Worm (Caenorhabditis elegans) whole organism, L4 larva: ENCODE data around the gene mdt-30.

Source experiments
- T26A8.4 ChIP-seq: fragments of 200-800 bp; sonication (Bioruptor generic); IDR thresholded peaks from 2 replicates; pipeline ENCODE4 v1.3.6; 2022; ENCODE audit warnings: missing genetic modification characterization, missing compliant biosample characterization
- Y105C5A.15 ChIP-seq: fragments of 200-800 bp; sonication (Bioruptor generic); IDR thresholded peaks from 2 replicates; pipeline ENCODE4 v1.3.6; 2022; ENCODE audit warnings: missing genetic modification characterization, missing compliant biosample characterization
- Y75B8A.6 ChIP-seq: fragments of 200-800 bp; sonication (Bioruptor generic); IDR thresholded peaks from 2 replicates; pipeline ENCODE4 v1.3.6; 2022; ENCODE audit warnings: missing genetic modification reagents, missing genetic modification characterization, missing compliant biosample characterization
- ama-1 ChIP-seq: fragments of 150-350 bp; optimal IDR thresholded peaks from 2 replicates; lab custom pipeline; 2014; ENCODE audit warnings: inconsistent platforms, mixed read lengths
- arid-1 ChIP-seq: fragments of 200-800 bp; sonication (Bioruptor generic); conservative IDR thresholded peaks from 2 replicates; pipeline ENCODE4 v1.3.6; 2022; ENCODE audit warnings: missing genetic modification reagents, missing genetic modification characterization, missing compliant biosample characterization
- ceh-44 ChIP-seq: fragments of 200-800 bp; sonication (Bioruptor generic); IDR thresholded peaks from 2 replicates; pipeline ENCODE4 v1.3.6; 2022; ENCODE audit warnings: missing genetic modification reagents, missing genetic modification characterization, missing compliant biosample characterization
- daf-19 ChIP-seq: fragments of 200-800 bp; sonication (Bioruptor generic); conservative IDR thresholded peaks from 2 replicates; pipeline ENCODE4 v1.3.6; 2022; ENCODE audit warnings: missing genetic modification characterization, missing compliant biosample characterization
- dmd-6 ChIP-seq: fragments of 200-800 bp; sonication (Bioruptor generic); IDR thresholded peaks from 2 replicates; pipeline ENCODE4 v1.3.6; 2022; ENCODE audit warnings: missing genetic modification reagents, missing genetic modification characterization, missing compliant biosample characterization
- dmd-8 ChIP-seq: fragments of 200-800 bp; sonication (Bioruptor generic); IDR thresholded peaks from 2 replicates; pipeline ENCODE4 v1.3.6; 2022; ENCODE audit warnings: missing genetic modification characterization, missing compliant biosample characterization
- dmd-9 ChIP-seq: fragments of 200-800 bp; sonication (Bioruptor generic); IDR thresholded peaks from 2 replicates; pipeline ENCODE4 v1.3.6; 2022; ENCODE audit warnings: missing genetic modification reagents, missing genetic modification characterization, missing compliant biosample characterization
- dpl-1 ChIP-seq: fragments of 150-350 bp; optimal IDR thresholded peaks from 2 replicates; lab custom pipeline; 2014; ENCODE audit warnings: missing biosample characterization, missing genetic modification reagents, missing genetic modification characterization
- duxl-1 ChIP-seq: sonication (generic microtip); optimal IDR thresholded peaks from 2 replicates; lab custom pipeline; 2016; ENCODE audit warnings: mild to moderate bottlenecking, missing genetic modification characterization, moderate library complexity, missing compliant biosample characterization; ENCODE audit not compliant: poor library complexity
- dve-1 ChIP-seq: sonication (generic microtip); optimal IDR thresholded peaks from 2 replicates; lab custom pipeline; 2017; ENCODE audit warnings: antibody characterized with exemption, mild to moderate bottlenecking, missing genetic modification characterization, missing compliant biosample characterization; ENCODE audit not compliant: insufficient read depth
- egl-43 ChIP-seq: fragments of 200-800 bp; sonication (Bioruptor generic); IDR thresholded peaks from 2 replicates; pipeline ENCODE4 v1.3.6; 2022; ENCODE audit warnings: missing genetic modification reagents, missing genetic modification characterization, missing compliant biosample characterization
- hif-1 ChIP-seq, 2 experiments: sonication (generic microtip); optimal IDR thresholded peaks; 2 replicates each; lab custom pipeline; 2016 to 2017; ENCODE audit warnings: missing compliant biosample characterization in 2 of 2, missing genetic modification characterization in 2 of 2, missing genetic modification reagents in 2 of 2, missing genotype in 2 of 2, mild to moderate bottlenecking in 1 of 2
- hlh-11 ChIP-seq: fragments of 200-800 bp; sonication (Bioruptor generic); optimal IDR thresholded peaks from 2 replicates; lab custom pipeline; 2018; ENCODE audit warnings: mild to moderate bottlenecking, missing genetic modification characterization, missing compliant biosample characterization
- hlh-30 ChIP-seq: sonication (generic microtip); optimal IDR thresholded peaks from 2 replicates; lab custom pipeline; 2017; ENCODE audit warnings: antibody characterized with exemption, mild to moderate bottlenecking, missing genetic modification characterization, missing compliant biosample characterization; ENCODE audit not compliant: insufficient read depth
- lin-1 ChIP-seq: fragments of 200-800 bp; sonication (Bioruptor generic); IDR thresholded peaks from 2 replicates; pipeline ENCODE4 v1.3.6; 2022; ENCODE audit warnings: missing genetic modification reagents, missing genetic modification characterization, missing compliant biosample characterization
- lin-38 ChIP-seq: fragments of 200-800 bp; sonication (Bioruptor generic); IDR thresholded peaks from 2 replicates; pipeline ENCODE4 v1.3.6; 2022; ENCODE audit warnings: missing genetic modification reagents, missing genetic modification characterization, missing compliant biosample characterization
- lir-3 ChIP-seq: sonication (generic microtip); optimal IDR thresholded peaks from 2 replicates; lab custom pipeline; 2016; ENCODE audit warnings: mild to moderate bottlenecking, missing genetic modification characterization, missing compliant biosample characterization
- lsy-2 ChIP-seq, 2 experiments: fragments of 150-350 bp in 1 of 2; sonication (generic microtip) in 1 of 2; optimal IDR thresholded peaks; 2 replicates each; lab custom pipeline; 2014 to 2017; ENCODE audit warnings: missing biosample characterization in 2 of 2, missing genetic modification characterization in 2 of 2
- mdt-29 ChIP-seq: fragments of 200-800 bp; sonication (Bioruptor generic); IDR thresholded peaks from 2 replicates; pipeline ENCODE4 v1.3.6; 2022; ENCODE audit warnings: missing genetic modification reagents, missing genetic modification characterization, missing compliant biosample characterization
- mep-1 ChIP-seq: fragments of 150-350 bp; sonication (generic microtip); optimal IDR thresholded peaks from 3 replicates; lab custom pipeline; 2014; ENCODE audit warnings: missing biosample characterization, missing genetic modification characterization
- mes-2 ChIP-seq: sonication (generic microtip); optimal IDR thresholded peaks from 2 replicates; lab custom pipeline; 2016; ENCODE audit warnings: missing genotype, mild to moderate bottlenecking, missing genetic modification characterization, missing compliant biosample characterization; ENCODE audit not compliant: poor library complexity, severe bottlenecking
- mxl-3 ChIP-seq: fragments of 200-800 bp; sonication (Bioruptor generic); optimal IDR thresholded peaks from 2 replicates; lab custom pipeline; 2018; ENCODE audit warnings: mild to moderate bottlenecking, missing genetic modification characterization, missing compliant biosample characterization
- nhr-102 ChIP-seq: sonication (generic microtip); optimal IDR thresholded peaks from 2 replicates; lab custom pipeline; 2016; ENCODE audit warnings: mild to moderate bottlenecking, missing genetic modification characterization, moderate library complexity, missing compliant biosample characterization
- nhr-25 ChIP-seq: sonication (generic microtip); optimal IDR thresholded peaks from 2 replicates; lab custom pipeline; 2017; ENCODE audit warnings: missing genetic modification characterization, mild to moderate bottlenecking, missing compliant biosample characterization, antibody characterized with exemption, moderate library complexity, borderline replicate concordance; ENCODE audit not compliant: insufficient read depth
- nhr-42 ChIP-seq: fragments of 200-800 bp; sonication (Bioruptor generic); IDR thresholded peaks from 2 replicates; pipeline ENCODE4 v1.3.6; 2022; ENCODE audit warnings: missing genetic modification characterization, missing compliant biosample characterization
- nhr-77 ChIP-seq: fragments of 150-350 bp; optimal IDR thresholded peaks from 2 replicates; lab custom pipeline; 2014; ENCODE audit warnings: missing biosample characterization, missing genetic modification characterization
- pha-4 ChIP-seq, 2 experiments: fragments of 150-350 bp in 1 of 2; fragments of 200-800 bp in 1 of 2; sonication (Bioruptor generic) in 1 of 2; IDR thresholded peaks in 1 of 2; optimal IDR thresholded peaks in 1 of 2; 2 replicates each; pipeline versions ENCODE4 v1.3.6 to Lab custom; 2014 to 2022; ENCODE audit warnings: missing genetic modification characterization in 2 of 2, missing genetic modification reagents in 2 of 2, missing biosample characterization in 1 of 2, missing compliant biosample characterization in 1 of 2
- php-3 ChIP-seq: fragments of 200-800 bp; sonication (Bioruptor generic); IDR thresholded peaks from 2 replicates; pipeline ENCODE4 v1.3.6; 2022; ENCODE audit warnings: missing genetic modification reagents, missing genetic modification characterization, missing compliant biosample characterization
- saeg-2 ChIP-seq: fragments of 200-800 bp; sonication (Bioruptor generic); IDR thresholded peaks from 2 replicates; pipeline ENCODE4 v1.3.6; 2022; ENCODE audit warnings: missing genetic modification reagents, missing genetic modification characterization, missing compliant biosample characterization
- sdz-12 ChIP-seq: fragments of 200-800 bp; sonication (Bioruptor generic); optimal IDR thresholded peaks from 2 replicates; lab custom pipeline; 2018; ENCODE audit warnings: mild to moderate bottlenecking, missing genetic modification characterization, missing compliant biosample characterization
- tag-97 ChIP-seq: fragments of 200-800 bp; sonication (Bioruptor generic); IDR thresholded peaks from 2 replicates; pipeline ENCODE4 v1.3.6; 2022; ENCODE audit warnings: missing genetic modification characterization, missing compliant biosample characterization
- unc-130 ChIP-seq: sonication (generic microtip); optimal IDR thresholded peaks from 2 replicates; lab custom pipeline; 2016; ENCODE audit warnings: missing genetic modification reagents, missing genetic modification characterization, missing compliant biosample characterization
- unc-62 ChIP-seq, 3 experiments: fragments of 150-350 bp in 1 of 3; sonication (generic microtip); optimal IDR thresholded peaks in 2 of 3; peaks in 1 of 3; 1 replicate in 1 of 3; 2 replicates in 2 of 3; lab custom pipeline; 2014 to 2017; ENCODE audit warnings: missing biosample characterization in 3 of 3, missing genetic modification characterization in 3 of 3, missing genetic modification reagents in 3 of 3, missing genotype in 1 of 3
- vab-7 ChIP-seq: fragments of 200-800 bp; sonication (Bioruptor generic); IDR thresholded peaks from 2 replicates; pipeline ENCODE4 v1.3.6; 2022; ENCODE audit warnings: missing genetic modification reagents, missing genetic modification characterization, missing compliant biosample characterization
- zfp-3 ChIP-seq: fragments of 200-800 bp; sonication (Bioruptor generic); conservative IDR thresholded peaks from 2 replicates; pipeline ENCODE4 v1.3.6; 2022; ENCODE audit warnings: missing genetic modification reagents, missing genetic modification characterization, missing compliant biosample characterization
- ztf-11 ChIP-seq: fragments of 150-350 bp; optimal IDR thresholded peaks from 2 replicates; lab custom pipeline; 2014; ENCODE audit warnings: missing biosample characterization, missing genetic modification characterization

mdt-30 gene

ce11 chrIII:7978289-7978688 is 49.6 kb downstream of the mdt-30 start (continued):
- TF ChIP-seq dve-1 (tag; lab: Kevin White, UChicago), result no peak
- TF ChIP-seq pha-4 (GFP tag; IDR thresholded peaks at IDR 0.05; lab: Robert Waterston, UW), result peak; percentile 31; the same call in 1 of the 2 replicates
- TF ChIP-seq pha-4 (tag; optimal IDR thresholded peaks at IDR 0.05; lab: Kevin White, UChicago), result no peak
- no peak for TF ChIP-seq nhr-25 (tag; lab: Kevin White, UChicago)
- no peak for TF ChIP-seq tag-97 (GFP tag; lab: Robert Waterston, UW)
- TF ChIP-seq unc-62 (GFP tag; optimal IDR thresholded peaks at IDR 0.05 in 1 of 2; lab: Kevin White, UChicago), result peak in 1 of 2 experiments; percentile 57
- TF ChIP-seq unc-62 (tag; optimal IDR thresholded peaks at IDR 0.05; lab: Kevin White, UChicago), result no peak
- no peak for TF ChIP-seq ztf-11
- TF ChIP-seq daf-19, result no peak
- TF ChIP-seq lin-1 (GFP tag; lab: Robert Waterston, UW), result 0 out of 2 replicates have a peak, but pooled peaks have one; percentile 10
- 0 out of 2 replicates have a peak, but pooled peaks have one; percentile 60 for TF ChIP-seq egl-43
- TF ChIP-seq arid-1 (GFP tag; lab: Robert Waterston, UW), result 0 out of 2 replicates have a peak, but pooled peaks have one; percentile 13
- 0 out of 2 replicates have a peak, but pooled peaks have one; percentile 38 for TF ChIP-seq dmd-8 (GFP tag; lab: Robert Waterston, UW)
- peak; percentile 0 for TF ChIP-seq hlh-30
- TF ChIP-seq sdz-12 (GFP tag; lab: Kevin White, UChicago), result no peak
- 0 out of 2 replicates have a peak, but pooled peaks have one; percentile 15 for TF ChIP-seq dmd-6 (GFP tag; lab: Robert Waterston, UW)
- TF ChIP-seq mxl-3 (GFP tag; lab: Kevin White, UChicago), result peak; percentile 23

- TF ChIP-seq unc-130 (GFP tag; lab: Kevin White, UChicago), result no peak
- TF ChIP-seq, all 104 proteins: peak for 0
Observed at ce11 chrIII:7977777-7978176, 50.1 kb downstream of the mdt-30 start, which contains the start of gene C06G4.4. Gene C06G4.4, minus strand, starts transcription at chrIII:7977812.

- TF ChIP-seq lin-38 (GFP tag; lab: Robert Waterston, UW), result peak; percentile 44; the same call in 1 of the 2 replicates
- TF ChIP-seq nhr-42, result peak; percentile 67; the same call in 1 of the 2 replicates
- peak; percentile 71 for TF ChIP-seq nhr-102 (tag; lab: Kevin White, UChicago)
- TF ChIP-seq lsy-2 (tag; optimal IDR thresholded peaks at IDR 0.05; lab: Kevin White, UChicago), result peak; percentile 25 to 63
- peak; percentile 39 for TF ChIP-seq hlh-11 (tag; lab: Kevin White, UChicago)
- peak in 1 of 2 experiments; percentile 7 for TF ChIP-seq hif-1 (tag; optimal IDR thresholded peaks at IDR 0.05; lab: Kevin White, UChicago)
- no peak for TF ChIP-seq unc-130 (GFP tag; lab: Kevin White, UChicago)
- TF ChIP-seq dve-1 (tag; lab: Kevin White, UChicago), result peak; percentile 19
- TF ChIP-seq lir-3 (tag; lab: Kevin White, UChicago), result no peak
- no peak for TF ChIP-seq ceh-44 (GFP tag; lab: Robert Waterston, UW)
- peak; percentile 18 for TF ChIP-seq sdz-12 (GFP tag; lab: Kevin White, UChicago)
- peak; percentile 29 for TF ChIP-seq mes-2 (tag; lab: Kevin White, UChicago)
- no peak for TF ChIP-seq dmd-9 (GFP tag; lab: Robert Waterston, UW)
- peak; percentile 1 for TF ChIP-seq mep-1 (tag; lab: Kevin White, UChicago)
- 0 out of 2 replicates have a peak, but pooled peaks have one; percentile 29 for TF ChIP-seq T26A8.4 (GFP tag; lab: Robert Waterston, UW)
- 0 out of 2 replicates have a peak, but pooled peaks have one; percentile 29 for TF ChIP-seq php-3
- peak; percentile 71; the same call in 1 of the 2 replicates for TF ChIP-seq zfp-3 (GFP tag; lab: Robert Waterston, UW)
- peak; percentile 83 for TF ChIP-seq duxl-1
- no peak for TF ChIP-seq dpl-1 (GFP tag; lab: Kevin White, UChicago)
- TF ChIP-seq egl-43, result peak; percentile 51; the same call in 1 of the 2 replicates
- TF ChIP-seq vab-7 (GFP tag; lab: Robert Waterston, UW), result 0 out of 2 replicates have a peak, but pooled peaks have one; percentile 23
- TF ChIP-seq saeg-2 (GFP tag; lab: Robert Waterston, UW), result 0 out of 2 replicates have a peak, but pooled peaks have one; percentile 19
- TF ChIP-seq mdt-29 (GFP tag; lab: Robert Waterston, UW), result 0 out of 2 replicates have a peak, but pooled peaks have one; percentile 12
- peak; percentile 89 for TF ChIP-seq ama-1 (lab: Kevin White, UChicago)
- TF ChIP-seq Y75B8A.6 (GFP tag; lab: Robert Waterston, UW), result 0 out of 2 replicates have a peak, but pooled peaks have one; percentile 53
- peak; percentile 24 for TF ChIP-seq nhr-77
- no peak for TF ChIP-seq Y105C5A.15
- 0 out of 2 replicates have a peak, but pooled peaks have one; percentile 39 for TF ChIP-seq dmd-8 (GFP tag; lab: Robert Waterston, UW)
- TF ChIP-seq ztf-11, result no peak
Observed at ce11 chrIII:7977224-7977623, 50.6 kb downstream of the mdt-30 start.
